Worm (Caenorhabditis elegans) whole organism, mixed stage, embryonic: ENCODE measurements around the gene ciao-2B.

Experiments
- M03D4.4 ChIP-seq: sonication (generic microtip); optimal IDR thresholded peaks from 2 replicates; lab custom pipeline; 2017; ENCODE audit warnings: mild to moderate bottlenecking, missing genetic modification characterization, missing compliant biosample characterization
- bed-3 ChIP-seq: fragments of 200-800 bp; sonication (Bioruptor generic); optimal IDR thresholded peaks from 3 replicates; lab custom pipeline; 2018; ENCODE audit warnings: mild to moderate bottlenecking, missing genetic modification characterization, moderate library complexity, missing compliant biosample characterization
- blmp-1 ChIP-seq: fragments of 150-350 bp; optimal IDR thresholded peaks from 2 replicates; lab custom pipeline; 2014; ENCODE audit warnings: missing biosample characterization, missing genetic modification characterization
- ceh-39 ChIP-seq: fragments of 150-350 bp; optimal IDR thresholded peaks from 2 replicates; lab custom pipeline; 2014; ENCODE audit warnings: missing biosample characterization, missing genetic modification characterization
- ceh-43 ChIP-seq: fragments of 200-800 bp; sonication (Bioruptor generic); optimal IDR thresholded peaks from 2 replicates; lab custom pipeline; 2018; ENCODE audit warnings: mild to moderate bottlenecking, missing genetic modification characterization, moderate library complexity, missing compliant biosample characterization
- ceh-83 ChIP-seq: fragments of 200-800 bp; sonication (Bioruptor generic); optimal IDR thresholded peaks from 2 replicates; lab custom pipeline; 2018; ENCODE audit warnings: mild to moderate bottlenecking, missing genetic modification characterization, missing compliant biosample characterization
- ces-1 ChIP-seq: fragments of 150-350 bp; optimal IDR thresholded peaks from 2 replicates; lab custom pipeline; 2014; ENCODE audit warnings: missing biosample characterization, missing genetic modification reagents, missing genetic modification characterization
- cnd-1 ChIP-seq: fragments of 200-800 bp; sonication (Bioruptor generic); optimal IDR thresholded peaks from 2 replicates; lab custom pipeline; 2018; ENCODE audit warnings: mild to moderate bottlenecking, missing genetic modification characterization, missing compliant biosample characterization
- drap-1 ChIP-seq: fragments of 200-800 bp; sonication (Bioruptor generic); optimal IDR thresholded peaks from 3 replicates; lab custom pipeline; 2018; ENCODE audit warnings: mild to moderate bottlenecking, missing genetic modification characterization, missing compliant biosample characterization
- elt-1 ChIP-seq: sonication (generic microtip); optimal IDR thresholded peaks from 2 replicates; lab custom pipeline; 2017; ENCODE audit warnings: missing genetic modification characterization, mild to moderate bottlenecking, missing compliant biosample characterization, antibody characterized with exemption, moderate library complexity, borderline replicate concordance; ENCODE audit not compliant: insufficient read depth
- elt-3 ChIP-seq: fragments of 150-350 bp; optimal IDR thresholded peaks from 2 replicates; lab custom pipeline; 2014; ENCODE audit warnings: missing biosample characterization, missing genetic modification characterization
- flh-1 ChIP-seq: fragments of 200-800 bp; sonication (Bioruptor generic); optimal IDR thresholded peaks from 2 replicates; lab custom pipeline; 2018; ENCODE audit warnings: mild to moderate bottlenecking, missing genetic modification characterization, moderate library complexity, missing compliant biosample characterization
- ham-2 ChIP-seq: fragments of 200-800 bp; sonication (Bioruptor generic); optimal IDR thresholded peaks from 2 replicates; lab custom pipeline; 2018; ENCODE audit warnings: mild to moderate bottlenecking, missing genetic modification characterization, missing compliant biosample characterization
- hlh-1 ChIP-seq: fragments of 150-350 bp; optimal IDR thresholded peaks from 2 replicates; lab custom pipeline; 2014; ENCODE audit warnings: missing biosample characterization, missing genetic modification reagents, missing genetic modification characterization
- lin-13 ChIP-seq: fragments of 150-350 bp; optimal IDR thresholded peaks from 2 replicates; lab custom pipeline; 2014; ENCODE audit warnings: missing biosample characterization, missing genetic modification characterization
- lin-32 ChIP-seq: fragments of 200-800 bp; sonication (Bioruptor generic); optimal IDR thresholded peaks from 2 replicates; lab custom pipeline; 2018; ENCODE audit warnings: mild to moderate bottlenecking, missing genetic modification characterization, missing compliant biosample characterization
- lsy-2 ChIP-seq: fragments of 150-350 bp; optimal IDR thresholded peaks from 2 replicates; lab custom pipeline; 2014; ENCODE audit warnings: missing biosample characterization, missing genetic modification characterization
- mab-5 ChIP-seq: fragments of 150-350 bp; optimal IDR thresholded peaks from 2 replicates; lab custom pipeline; 2014; ENCODE audit warnings: missing biosample characterization, missing genetic modification characterization
- mep-1 ChIP-seq: fragments of 150-350 bp; optimal IDR thresholded peaks from 2 replicates; lab custom pipeline; 2017; ENCODE audit warnings: missing biosample characterization, missing genetic modification reagents, missing genetic modification characterization, inconsistent platforms
- mls-2 ChIP-seq: sonication (generic microtip); optimal IDR thresholded peaks from 2 replicates; lab custom pipeline; 2016; ENCODE audit warnings: mild to moderate bottlenecking, missing genetic modification characterization, moderate library complexity, missing compliant biosample characterization
- nhr-12 ChIP-seq: fragments of 150-350 bp; optimal IDR thresholded peaks from 2 replicates; lab custom pipeline; 2014; ENCODE audit warnings: missing biosample characterization, missing genetic modification characterization
- nhr-2 ChIP-seq: fragments of 150-350 bp; optimal IDR thresholded peaks from 2 replicates; lab custom pipeline; 2014; ENCODE audit warnings: missing biosample characterization, missing genetic modification characterization
- nhr-237 ChIP-seq: fragments of 150-350 bp; optimal IDR thresholded peaks from 2 replicates; lab custom pipeline; 2014; ENCODE audit warnings: missing biosample characterization, missing genetic modification characterization
- nhr-28 ChIP-seq: fragments of 150-350 bp; optimal IDR thresholded peaks from 2 replicates; lab custom pipeline; 2014; ENCODE audit warnings: missing biosample characterization, missing genetic modification characterization
- nhr-76 ChIP-seq: sonication (generic microtip); optimal IDR thresholded peaks from 2 replicates; lab custom pipeline; 2017; ENCODE audit warnings: missing biosample characterization, missing genetic modification characterization
- pha-4 ChIP-seq: fragments of 150-350 bp; optimal IDR thresholded peaks from 2 replicates; lab custom pipeline; 2018; ENCODE audit warnings: missing biosample characterization, missing genetic modification reagents, missing genetic modification characterization
- sem-2 ChIP-seq: fragments of 200-800 bp; sonication (Bioruptor generic); optimal IDR thresholded peaks from 2 replicates; lab custom pipeline; 2018; ENCODE audit warnings: mild to moderate bottlenecking, missing genetic modification characterization, missing compliant biosample characterization
- snpc-4 ChIP-seq: fragments of 150-350 bp; optimal IDR thresholded peaks from 2 replicates; lab custom pipeline; 2014; ENCODE audit warnings: missing biosample characterization, missing genetic modification characterization
- sptf-1 ChIP-seq: sonication (generic microtip); optimal IDR thresholded peaks from 2 replicates; lab custom pipeline; 2017; ENCODE audit warnings: mild to moderate bottlenecking, missing genetic modification characterization, moderate library complexity, missing compliant biosample characterization
- tbx-8 ChIP-seq: fragments of 200-800 bp; sonication (Bioruptor generic); optimal IDR thresholded peaks from 2 replicates; lab custom pipeline; 2018; ENCODE audit warnings: mild to moderate bottlenecking, missing genetic modification characterization, moderate library complexity, missing compliant biosample characterization
- unc-120 ChIP-seq: sonication (generic microtip); optimal IDR thresholded peaks from 2 replicates; lab custom pipeline; 2017; ENCODE audit warnings: missing genetic modification characterization, missing compliant biosample characterization; ENCODE audit not compliant: poor library complexity, severe bottlenecking
- unc-39 ChIP-seq: fragments of 150-350 bp; optimal IDR thresholded peaks from 2 replicates; lab custom pipeline; 2014; ENCODE audit warnings: missing biosample characterization, missing genetic modification characterization
- unc-62 ChIP-seq: fragments of 150-350 bp; optimal IDR thresholded peaks from 2 replicates; lab custom pipeline; 2014; ENCODE audit warnings: missing biosample characterization, missing genetic modification reagents, missing genetic modification characterization
- zip-8 ChIP-seq: fragments of 150-350 bp; optimal IDR thresholded peaks from 2 replicates; lab custom pipeline; 2014; ENCODE audit warnings: missing biosample characterization, missing genetic modification characterization
- ztf-11 ChIP-seq: fragments of 150-350 bp; optimal IDR thresholded peaks from 2 replicates; lab custom pipeline; 2014; ENCODE audit warnings: missing biosample characterization, missing genetic modification characterization

Gene ciao-2B

ce11 chrIII:13465918-13466592 lies 26.7 kb upstream of the ciao-2B start, which contains the start of gene cdk-5:
Gene cdk-5 (minus strand): TSS chrIII:13466342.
- TF ChIP-seq nhr-76 (tag; lab: Kevin White, UChicago) (no peak), ces-1 (GFP tag; lab: Kevin White, UChicago) (peak; percentile 97), nhr-28 (tag; lab: Kevin White, UChicago) (no peak), pha-4 (tag; lab: Kevin White, UChicago) (peak; percentile 95), nhr-2 (tag; lab: Kevin White, UChicago) (peak; percentile 38), bed-3 (GFP tag; lab: Kevin White, UChicago) (no peak), snpc-4 (tag; lab: Kevin White, UChicago) (no peak), elt-1 (tag; lab: Kevin White, UChicago) (no peak), ham-2 (GFP tag; lab: Kevin White, UChicago) (no peak), unc-62 (GFP tag; lab: Kevin White, UChicago) (peak; percentile 20), zip-8 (tag; lab: Kevin White, UChicago) (no peak), cnd-1 (no peak), unc-39 (no peak), flh-1 (GFP tag; lab: Kevin White, UChicago) (no peak), hlh-1 (tag; lab: Kevin White, UChicago) (peak; percentile 8), mab-5 (tag; lab: Kevin White, UChicago) (no peak), blmp-1 (tag; lab: Kevin White, UChicago) (no peak), M03D4.4 (tag; lab: Kevin White, UChicago) (no peak), sptf-1 (tag; lab: Kevin White, UChicago) (peak; percentile 39), nhr-237 (peak; percentile 76), ztf-11 (tag; lab: Kevin White, UChicago) (no peak), lin-32 (GFP tag; lab: Kevin White, UChicago) (no peak), mls-2 (tag; lab: Kevin White, UChicago) (no peak), ceh-39 (peak; percentile 61), ceh-83 (GFP tag; lab: Kevin White, UChicago) (no peak), drap-1 (GFP tag; lab: Kevin White, UChicago) (peak; percentile 1), ceh-43 (GFP tag; lab: Kevin White, UChicago) (no peak), mep-1 (peak; percentile 76), sem-2 (no peak), elt-3 (tag; lab: Kevin White, UChicago) (no peak), nhr-12 (no peak), tbx-8 (GFP tag; lab: Kevin White, UChicago) (no peak), lsy-2 (tag; lab: Kevin White, UChicago) (peak; percentile 86), lin-13 (peak; percentile 72), unc-120 (tag; lab: Kevin White, UChicago) (no peak)
- TF ChIP-seq, all 35 proteins: peak for 12

- no peak for TF ChIP-seq nhr-76 (tag; lab: Kevin White, UChicago)
- TF ChIP-seq nhr-28 (tag; lab: Kevin White, UChicago): no peak
- no peak for TF ChIP-seq nhr-237
- TF ChIP-seq drap-1 (GFP tag; lab: Kevin White, UChicago): no peak
- TF ChIP-seq ces-1 (GFP tag; lab: Kevin White, UChicago): no peak
- TF ChIP-seq mls-2 (tag; lab: Kevin White, UChicago): no peak
- TF ChIP-seq unc-39: no peak
- no peak for TF ChIP-seq flh-1 (GFP tag; lab: Kevin White, UChicago)
- TF ChIP-seq zip-8 (tag; lab: Kevin White, UChicago): no peak
- no peak for TF ChIP-seq nhr-2 (tag; lab: Kevin White, UChicago)
- TF ChIP-seq unc-62 (GFP tag; lab: Kevin White, UChicago): peak; percentile 54
- no peak for TF ChIP-seq snpc-4 (tag; lab: Kevin White, UChicago)
- no peak for TF ChIP-seq mep-1
- TF ChIP-seq elt-3 (tag; lab: Kevin White, UChicago): no peak
- TF ChIP-seq lsy-2 (tag; lab: Kevin White, UChicago): peak; percentile 8
- TF ChIP-seq ceh-39: no peak
- TF ChIP-seq mab-5 (tag; lab: Kevin White, UChicago): no peak
- TF ChIP-seq hlh-1 (tag; lab: Kevin White, UChicago): peak; percentile 45
- TF ChIP-seq bed-3 (GFP tag; lab: Kevin White, UChicago): no peak
- no peak for TF ChIP-seq tbx-8 (GFP tag; lab: Kevin White, UChicago)
- no peak for TF ChIP-seq pha-4 (tag; lab: Kevin White, UChicago)
- peak; percentile 1 for TF ChIP-seq sptf-1 (tag; lab: Kevin White, UChicago)
- no peak for TF ChIP-seq unc-120 (tag; lab: Kevin White, UChicago)
- no peak for TF ChIP-seq cnd-1
- TF ChIP-seq ceh-83 (GFP tag; lab: Kevin White, UChicago): no peak
These were observed 25.4 kb upstream of the ciao-2B start, which contains the start of gene kel-3 for ce11 chrIII:13464493-13465362. Gene kel-3 (plus strand): TSS chrIII:13464820.
